Worm (Caenorhabditis elegans) whole organism, young adult: ENCODE measurements around the gene zmp-4.

Experiments
- B0019.2 ChIP-seq: fragments of 200-800 bp; sonication (Bioruptor generic); conservative IDR thresholded peaks from 2 replicates; pipeline ENCODE4 v1.3.6; 2022; ENCODE audit warnings: missing genetic modification reagents, missing genetic modification characterization, missing compliant biosample characterization
- C06A6.2 ChIP-seq: fragments of 200-800 bp; sonication (Bioruptor generic); conservative IDR thresholded peaks from 2 replicates; pipeline ENCODE4 v1.3.6; 2022; ENCODE audit warnings: missing genetic modification characterization, missing compliant biosample characterization
- C17E4.6 ChIP-seq: fragments of 200-800 bp; sonication (Bioruptor generic); IDR thresholded peaks from 2 replicates; pipeline ENCODE4 v1.3.6; 2022; ENCODE audit warnings: missing genetic modification reagents, missing genetic modification characterization, missing compliant biosample characterization
- F52B5.7 ChIP-seq: sonication (generic microtip); optimal IDR thresholded peaks from 2 replicates; lab custom pipeline; 2016; ENCODE audit warnings: mild to moderate bottlenecking, missing genetic modification characterization, missing compliant biosample characterization
- F55B11.4 ChIP-seq: sonication (generic microtip); optimal IDR thresholded peaks from 2 replicates; lab custom pipeline; 2016; ENCODE audit warnings: missing compliant biosample characterization, missing genetic modification characterization, borderline replicate concordance; ENCODE audit not compliant: insufficient read depth
- K12H6.12 ChIP-seq: fragments of 200-800 bp; sonication (Bioruptor generic); optimal IDR thresholded peaks from 2 replicates; lab custom pipeline; 2018; ENCODE audit warnings: mild to moderate bottlenecking, missing genetic modification characterization, missing compliant biosample characterization
- T07F8.4 ChIP-seq: sonication (generic microtip); optimal IDR thresholded peaks from 2 replicates; lab custom pipeline; 2016; ENCODE audit warnings: mild to moderate bottlenecking, missing genetic modification characterization, moderate library complexity, missing compliant biosample characterization
- T26A5.8 ChIP-seq: sonication (generic microtip); optimal IDR thresholded peaks from 2 replicates; lab custom pipeline; 2016; ENCODE audit warnings: missing genetic modification characterization, missing compliant biosample characterization
- Y53F4B.3 ChIP-seq: fragments of 200-800 bp; sonication (Bioruptor generic); IDR thresholded peaks from 2 replicates; pipeline ENCODE4 v1.3.6; 2022; ENCODE audit warnings: missing genetic modification reagents, missing genetic modification characterization, missing compliant biosample characterization
- Y95B8A.8 ChIP-seq: fragments of 200-800 bp; sonication (Bioruptor generic); IDR thresholded peaks from 2 replicates; pipeline ENCODE4 v1.3.6; 2022; ENCODE audit warnings: missing genetic modification reagents, missing genetic modification characterization, missing compliant biosample characterization
- bed-1 ChIP-seq: fragments of 200-800 bp; sonication (Bioruptor generic); IDR thresholded peaks from 2 replicates; pipeline ENCODE4 v1.3.6; 2022; ENCODE audit warnings: missing genetic modification reagents, missing genetic modification characterization, missing compliant biosample characterization
- cebp-1 ChIP-seq, 2 experiments: fragments of 200-800 bp in 1 of 2; sonication (Bioruptor generic) in 1 of 2; sonication (generic microtip) in 1 of 2; IDR thresholded peaks in 1 of 2; optimal IDR thresholded peaks in 1 of 2; 2 replicates each; pipeline versions ENCODE4 v1.3.6 to Lab custom; 2017 to 2022; ENCODE audit warnings: missing compliant biosample characterization in 2 of 2, missing genetic modification characterization in 2 of 2, mild to moderate bottlenecking in 1 of 2, missing genetic modification reagents in 1 of 2, moderate library complexity in 1 of 2
- ceh-27 ChIP-seq: fragments of 200-800 bp; sonication (Bioruptor generic); optimal IDR thresholded peaks from 2 replicates; lab custom pipeline; 2018; ENCODE audit warnings: mild to moderate bottlenecking, missing genetic modification characterization, moderate library complexity, missing compliant biosample characterization
- dpl-1 ChIP-seq: fragments of 150-350 bp; optimal IDR thresholded peaks from 2 replicates; lab custom pipeline; 2014; ENCODE audit warnings: missing biosample characterization, missing genetic modification reagents, missing genetic modification characterization
- egl-44 ChIP-seq: fragments of 200-800 bp; sonication (Bioruptor generic); IDR thresholded peaks from 2 replicates; pipeline ENCODE4 v1.3.6; 2022; ENCODE audit warnings: missing genetic modification reagents, missing genetic modification characterization, missing compliant biosample characterization
- egrh-3 ChIP-seq: fragments of 200-800 bp; sonication (Bioruptor generic); IDR thresholded peaks from 2 replicates; pipeline ENCODE4 v1.3.6; 2022; ENCODE audit warnings: missing genetic modification reagents, missing genetic modification characterization, missing compliant biosample characterization
- gei-17 ChIP-seq: fragments of 200-800 bp; sonication (Bioruptor generic); optimal IDR thresholded peaks from 2 replicates; lab custom pipeline; 2018; ENCODE audit warnings: mild to moderate bottlenecking, missing genetic modification characterization, missing compliant biosample characterization
- him-1 ChIP-seq: sonication (generic microtip); optimal IDR thresholded peaks from 2 replicates; lab custom pipeline; 2016; ENCODE audit warnings: missing genotype, missing genetic modification reagents, missing genetic modification characterization, missing compliant biosample characterization
- hlh-26 ChIP-seq: fragments of 200-800 bp; sonication (Bioruptor generic); conservative IDR thresholded peaks from 2 replicates; pipeline ENCODE4 v1.3.6; 2022; ENCODE audit warnings: missing genetic modification reagents, missing genetic modification characterization, missing compliant biosample characterization
- hmg-1.2 ChIP-seq: fragments of 200-800 bp; sonication (Bioruptor generic); IDR thresholded peaks from 2 replicates; pipeline ENCODE4 v1.3.6; 2022; ENCODE audit warnings: missing genetic modification reagents, missing genetic modification characterization, missing compliant biosample characterization
- lag-1 ChIP-seq: fragments of 200-800 bp; sonication (Bioruptor generic); IDR thresholded peaks from 2 replicates; pipeline ENCODE4 v1.3.6; 2022; ENCODE audit warnings: missing genetic modification reagents, missing genetic modification characterization, missing compliant biosample characterization
- let-526 ChIP-seq: fragments of 200-800 bp; sonication (Bioruptor generic); IDR thresholded peaks from 2 replicates; pipeline ENCODE4 v1.3.6; 2022; ENCODE audit warnings: missing genetic modification reagents, missing genetic modification characterization, missing compliant biosample characterization
- let-607 ChIP-seq, 2 experiments: fragments of 200-800 bp in 1 of 2; sonication (Bioruptor generic) in 1 of 2; sonication (generic microtip) in 1 of 2; optimal IDR thresholded peaks; 2 replicates each; lab custom pipeline; 2016 to 2018; ENCODE audit warnings: mild to moderate bottlenecking in 2 of 2, missing compliant biosample characterization in 2 of 2, missing genetic modification characterization in 2 of 2, moderate library complexity in 2 of 2, missing genotype in 1 of 2
- lsl-1 ChIP-seq: fragments of 200-800 bp; sonication (Bioruptor generic); optimal IDR thresholded peaks from 2 replicates; lab custom pipeline; 2018; ENCODE audit warnings: mild to moderate bottlenecking, missing genetic modification characterization, moderate library complexity, missing compliant biosample characterization
- mel-28 ChIP-seq: sonication (generic microtip); optimal IDR thresholded peaks from 2 replicates; lab custom pipeline; 2016; ENCODE audit warnings: borderline replicate concordance, mild to moderate bottlenecking, missing genetic modification characterization, missing compliant biosample characterization
- nfyb-1 ChIP-seq: fragments of 200-800 bp; sonication (Bioruptor generic); IDR thresholded peaks from 2 replicates; pipeline ENCODE4 v1.3.6; 2022; ENCODE audit warnings: missing genetic modification reagents, missing genetic modification characterization, missing compliant biosample characterization
- pbrm-1 ChIP-seq: fragments of 200-800 bp; sonication (Bioruptor generic); IDR thresholded peaks from 2 replicates; pipeline ENCODE4 v1.3.6; 2022; ENCODE audit warnings: missing genetic modification reagents, missing genetic modification characterization, missing compliant biosample characterization
- pha-4 ChIP-seq: fragments of 150-350 bp; sonication (generic microtip); optimal IDR thresholded peaks from 2 replicates; lab custom pipeline; 2014; ENCODE audit warnings: missing biosample characterization, missing genetic modification reagents, missing genetic modification characterization
- snpc-4 ChIP-seq, 5 experiments: fragments of 150-350 bp in 1 of 5; sonication (generic microtip) in 4 of 5; optimal IDR thresholded peaks; 2 replicates each; lab custom pipeline; 2014 to 2018; ENCODE audit warnings: missing genetic modification characterization in 5 of 5, missing biosample characterization in 3 of 5, antibody characterized with exemption in 2 of 5, mild to moderate bottlenecking in 2 of 5, missing compliant biosample characterization in 2 of 5, missing genotype in 2 of 5, moderate library complexity in 2 of 5, missing genetic modification reagents in 1 of 5
- unc-130 ChIP-seq: sonication (generic microtip); optimal IDR thresholded peaks from 2 replicates; lab custom pipeline; 2016; ENCODE audit warnings: missing genetic modification reagents, missing genetic modification characterization, missing compliant biosample characterization
- zfh-2 ChIP-seq: fragments of 200-800 bp; sonication (Bioruptor generic); conservative IDR thresholded peaks from 2 replicates; pipeline ENCODE4 v1.3.6; 2022; ENCODE audit warnings: missing genetic modification reagents, missing genetic modification characterization, missing compliant biosample characterization

Gene zmp-4

ce11 chrV:14921509-14921908 lies at the start of gene zmp-4:
Gene zmp-4 (minus strand): TSS chrV:14921609.
- TF ChIP-seq T26A5.8: no peak

ce11 chrV:14971136-14971535 lies 49.7 kb upstream of the zmp-4 start, which contains the start of gene nlp-59:
Gene nlp-59 (plus strand): TSS chrV:14971436.
- TF ChIP-seq pbrm-1 (GFP tag; lab: Robert Waterston, UW) (no peak), snpc-4 (GFP tag; optimal IDR thresholded peaks at IDR 0.05; lab: Kevin White, UChicago) (no peak), snpc-4 (tag; optimal IDR thresholded peaks at IDR 0.05; lab: Kevin White, UChicago) (no peak), hmg-1.2 (GFP tag; lab: Robert Waterston, UW) (no peak)

- no peak for TF ChIP-seq T07F8.4 (tag; lab: Kevin White, UChicago)
- TF ChIP-seq mel-28: no peak
- no peak for TF ChIP-seq lsl-1
- no peak for TF ChIP-seq hmg-1.2 (GFP tag; lab: Robert Waterston, UW)
- TF ChIP-seq cebp-1 (GFP tag; IDR thresholded peaks at IDR 0.05; lab: Robert Waterston, UW): no peak
- TF ChIP-seq cebp-1 (tag; optimal IDR thresholded peaks at IDR 0.05; lab: Kevin White, UChicago): no peak
- TF ChIP-seq Y53F4B.3 (GFP tag; lab: Robert Waterston, UW): no peak
- TF ChIP-seq egl-44 (GFP tag; lab: Robert Waterston, UW): no peak
- no peak for TF ChIP-seq zfh-2 (GFP tag; lab: Robert Waterston, UW)
- TF ChIP-seq let-607 (tag; optimal IDR thresholded peaks at IDR 0.05; lab: Kevin White, UChicago): no peak
- TF ChIP-seq B0019.2 (GFP tag; lab: Robert Waterston, UW): no peak
Measured at ce11 chrV:14955676-14956075, 34.3 kb upstream of the zmp-4 start, which contains the start of gene F02D8.9. Gene F02D8.9 (minus strand): TSS chrV:14955776.

- TF ChIP-seq C17E4.6 (GFP tag; lab: Robert Waterston, UW) (no peak), unc-130 (GFP tag; lab: Kevin White, UChicago) (no peak), let-526 (GFP tag; lab: Robert Waterston, UW) (no peak)
- TF ChIP-seq, all 124 proteins: peak for 0
Measured at ce11 chrV:14954633-14955032, 33.2 kb upstream of the zmp-4 start, which contains the start of gene C30G7.5. Gene C30G7.5 (minus strand): TSS chrV:14954733.

DNA sequence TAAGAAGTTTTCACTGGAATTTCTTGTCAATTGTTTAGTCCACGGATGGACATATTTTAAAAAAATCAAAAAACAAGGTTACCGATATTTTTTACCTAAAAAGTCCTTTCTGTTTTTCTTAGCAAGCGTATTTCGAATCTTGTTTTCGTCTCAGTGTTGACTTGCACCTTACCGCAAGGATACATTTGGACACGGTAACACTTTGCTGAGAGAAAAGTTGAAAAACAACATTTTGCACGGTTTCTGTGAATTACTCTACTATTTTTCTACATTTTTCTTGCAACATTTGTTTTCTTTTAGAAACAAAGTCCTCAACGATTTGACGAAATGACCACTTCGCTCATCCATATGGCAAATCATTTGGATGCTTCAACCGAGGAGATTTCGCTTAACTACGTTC lies 28.1 kb upstream of the zmp-4 start, which contains the start of gene hil-1:
hil-1 (plus strand) TSS at position 301 of the 400 bp plus-strand sequence.
- TF ChIP-seq dpl-1 (GFP tag; lab: Kevin White, UChicago) (no peak), C06A6.2 (GFP tag; lab: Robert Waterston, UW) (no peak), egrh-3 (no peak), F55B11.4 (tag; lab: Kevin White, UChicago) (no peak), bed-1 (no peak)
- TF ChIP-seq, all 124 proteins: peak for 0

DNA sequence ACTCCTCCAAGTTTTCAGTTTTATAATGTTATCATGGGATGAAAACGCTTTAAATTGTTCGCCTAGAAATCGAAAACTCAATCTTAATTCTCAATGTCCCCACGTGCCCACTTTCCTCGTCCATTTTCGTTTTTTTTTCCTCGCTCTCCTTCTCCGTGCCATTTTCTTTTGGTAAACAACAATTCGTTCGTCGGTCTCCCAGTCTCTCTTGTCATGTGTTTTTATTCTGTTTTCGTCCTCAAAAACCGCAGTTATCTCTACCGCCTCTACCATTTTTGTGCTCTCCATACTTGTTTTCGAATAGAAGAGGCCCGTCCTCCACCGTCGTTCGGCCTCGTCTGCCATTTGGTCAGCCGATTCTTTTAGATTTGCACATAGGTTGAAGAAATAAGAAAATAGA lies 27.2 kb upstream of the zmp-4 start:
- no peak for TF ChIP-seq pha-4 (tag; lab: Kevin White, UChicago)
- TF ChIP-seq let-526 (GFP tag; lab: Robert Waterston, UW): 0 out of 2 replicates have a peak, but pooled peaks have one; percentile 27
- TF ChIP-seq ceh-27 (GFP tag; lab: Kevin White, UChicago): peak; percentile 60
- TF ChIP-seq hmg-1.2 (GFP tag; lab: Robert Waterston, UW): peak; percentile 25; the same call in 1 of the 2 replicates
- no peak for TF ChIP-seq hlh-26 (GFP tag; lab: Robert Waterston, UW)
- no peak for TF ChIP-seq him-1 (tag; lab: Kevin White, UChicago)
- TF ChIP-seq Y95B8A.8 (GFP tag; lab: Robert Waterston, UW): no peak
- TF ChIP-seq gei-17 (GFP tag; lab: Kevin White, UChicago): no peak
- TF ChIP-seq K12H6.12: peak; percentile 74
- no peak for TF ChIP-seq F52B5.7
- no peak for TF ChIP-seq nfyb-1 (GFP tag; lab: Robert Waterston, UW)
- no peak for TF ChIP-seq T07F8.4 (tag; lab: Kevin White, UChicago)
- no peak for TF ChIP-seq lag-1 (GFP tag; lab: Robert Waterston, UW)
